Fruit fly (Drosophila melanogaster) whole organism, embryonic: ENCODE results near the gene Hsp70Bc.
"Not testable (repeated sequence)": the region's sequence is repeated elsewhere in the genome, so short reads cannot be mapped to it uniquely, and the experiment has no call there.

Experiments used
- CG17359 ChIP-seq: fragments of 200-800 bp; sonication (Bioruptor generic); optimal IDR thresholded peaks from 3 replicates; lab custom pipeline; 2018; ENCODE audit warnings: missing biosample characterization, mild to moderate bottlenecking, missing genetic modification characterization, moderate library complexity
- CG2120 ChIP-seq: fragments of 200-800 bp; sonication (Bioruptor generic); optimal IDR thresholded peaks from 3 replicates; lab custom pipeline; 2016; ENCODE audit warnings: missing biosample characterization, missing genetic modification characterization
- slp2 ChIP-seq: fragments of 200-800 bp; sonication (Bioruptor generic); optimal IDR thresholded peaks from 2 replicates; lab custom pipeline; 2016; ENCODE audit warnings: missing biosample characterization, missing genetic modification characterization

DNA sequence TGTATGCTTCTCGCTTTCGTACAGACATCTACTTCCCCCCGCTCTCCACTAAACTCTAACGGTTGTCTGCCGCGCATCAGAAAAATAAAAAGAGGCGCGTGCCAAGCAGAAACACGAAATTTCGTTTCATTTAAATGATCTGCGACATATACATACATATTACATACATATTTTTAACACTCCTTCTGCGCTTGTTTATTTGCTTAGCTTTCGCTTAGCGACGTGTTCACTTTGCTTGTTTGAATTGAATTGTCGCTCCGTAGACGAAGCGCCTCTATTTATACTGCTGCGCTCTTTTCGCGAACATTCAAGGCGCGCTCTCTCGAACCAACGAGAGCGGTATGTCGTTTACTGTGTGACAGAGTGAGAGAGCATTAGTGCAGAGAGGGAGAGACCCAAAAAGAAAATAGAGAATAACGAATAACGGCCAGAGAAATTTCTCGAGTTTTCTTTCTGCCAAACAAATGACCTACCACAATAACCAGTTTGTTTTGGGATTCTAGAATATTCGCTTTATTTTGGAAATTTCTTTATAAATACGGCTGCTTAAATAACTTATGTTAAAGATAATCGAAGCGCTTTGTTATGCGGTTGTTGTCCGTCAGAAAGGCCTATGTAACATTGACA is 31.5 kb upstream of the Hsp70Bc start:
- TF ChIP-seq CG17359 (tag; lab: Kevin White, UChicago); CG2120 (GFP tag; lab: Kevin White, UChicago); slp2 (GFP tag; lab: Kevin White, UChicago): not testable (repeated sequence)
